Worm (Caenorhabditis elegans) whole organism, L1 larva: Measurements from ENCODE around the gene W06A11.1.

Experiments
- C04F5.9 ChIP-seq: sonication (generic microtip); optimal IDR thresholded peaks from 2 replicates; lab custom pipeline; 2016; ENCODE audit warnings: missing genetic modification characterization, missing compliant biosample characterization
- C16A3.4 ChIP-seq: fragments of 150-350 bp; optimal IDR thresholded peaks from 2 replicates; lab custom pipeline; 2014; ENCODE audit warnings: missing biosample characterization, missing genetic modification characterization
- C34B4.2 ChIP-seq: sonication (generic microtip); optimal IDR thresholded peaks from 2 replicates; lab custom pipeline; 2017; ENCODE audit warnings: mild to moderate bottlenecking, missing genetic modification characterization, missing compliant biosample characterization
- F16B12.6 ChIP-seq: fragments of 150-350 bp; optimal IDR thresholded peaks from 2 replicates; lab custom pipeline; 2014; ENCODE audit warnings: missing biosample characterization, missing genetic modification characterization
- aha-1 ChIP-seq: fragments of 150-350 bp; optimal IDR thresholded peaks from 2 replicates; lab custom pipeline; 2014; ENCODE audit warnings: missing biosample characterization, missing genetic modification characterization
- alr-1 ChIP-seq: fragments of 200-800 bp; sonication (Bioruptor generic); optimal IDR thresholded peaks from 2 replicates; lab custom pipeline; 2018; ENCODE audit warnings: borderline replicate concordance, mild to moderate bottlenecking, missing genetic modification characterization, missing compliant biosample characterization
- blmp-1 ChIP-seq: fragments of 150-350 bp; optimal IDR thresholded peaks from 2 replicates; lab custom pipeline; 2014; ENCODE audit warnings: missing biosample characterization, missing genetic modification characterization
- ceh-63 ChIP-seq: fragments of 200-800 bp; sonication (Bioruptor generic); optimal IDR thresholded peaks from 2 replicates; lab custom pipeline; 2018; ENCODE audit warnings: mild to moderate bottlenecking, missing genetic modification characterization, missing compliant biosample characterization
- ceh-88 ChIP-seq: fragments of 200-800 bp; sonication (Bioruptor generic); IDR thresholded peaks from 2 replicates; pipeline ENCODE4 v1.3.6; 2022; ENCODE audit warnings: missing genetic modification characterization, missing compliant biosample characterization
- ces-1 ChIP-seq: fragments of 150-350 bp; optimal IDR thresholded peaks from 2 replicates; lab custom pipeline; 2014; ENCODE audit warnings: missing biosample characterization, missing genetic modification reagents, missing genetic modification characterization
- dpl-1 ChIP-seq, 3 experiments: fragments of 150-350 bp in 2 of 3; sonication (generic microtip) in 1 of 3; optimal IDR thresholded peaks; 2 replicates each; lab custom pipeline; 2014 to 2017; ENCODE audit warnings: missing biosample characterization in 3 of 3, missing genetic modification characterization in 3 of 3, missing genetic modification reagents in 3 of 3
- dsc-1 ChIP-seq: sonication (generic microtip); optimal IDR thresholded peaks from 2 replicates; lab custom pipeline; 2016; ENCODE audit warnings: mild to moderate bottlenecking, missing genetic modification characterization, missing compliant biosample characterization
- efl-3 ChIP-seq: fragments of 200-800 bp; sonication (Bioruptor generic); optimal IDR thresholded peaks from 2 replicates; lab custom pipeline; 2018; ENCODE audit warnings: mild to moderate bottlenecking, missing genetic modification characterization, missing compliant biosample characterization
- elt-2 ChIP-seq: sonication (generic microtip); optimal IDR thresholded peaks from 2 replicates; lab custom pipeline; 2016; ENCODE audit warnings: missing genetic modification characterization, mild to moderate bottlenecking, inconsistent platforms, missing compliant biosample characterization, missing genetic modification reagents
- elt-3 ChIP-seq, 6 experiments: fragments of 150-350 bp in 1 of 6; sonication (generic microtip); optimal IDR thresholded peaks; 2 replicates each; lab custom pipeline; 2017 to 2018; ENCODE audit warnings: missing biosample characterization in 6 of 6, missing genetic modification characterization in 6 of 6, inconsistent platforms in 1 of 6
- ets-5 ChIP-seq: fragments of 200-800 bp; sonication (Bioruptor generic); IDR thresholded peaks from 2 replicates; pipeline ENCODE4 v1.3.6; 2022; ENCODE audit warnings: missing genetic modification characterization, missing compliant biosample characterization
- fkh-10 ChIP-seq: sonication (generic microtip); optimal IDR thresholded peaks from 2 replicates; lab custom pipeline; 2017; ENCODE audit warnings: missing biosample characterization, missing genetic modification reagents, missing genetic modification characterization
- fkh-4 ChIP-seq: sonication (generic microtip); optimal IDR thresholded peaks from 2 replicates; lab custom pipeline; 2016; ENCODE audit warnings: missing compliant biosample characterization, missing genetic modification characterization, borderline replicate concordance
- fkh-8 ChIP-seq: sonication (generic microtip); optimal IDR thresholded peaks from 2 replicates; lab custom pipeline; 2016; ENCODE audit warnings: mild to moderate bottlenecking, missing genetic modification characterization, missing compliant biosample characterization
- fos-1 ChIP-seq: fragments of 150-350 bp; optimal IDR thresholded peaks from 2 replicates; lab custom pipeline; 2014; ENCODE audit warnings: missing biosample characterization, missing genetic modification characterization
- hlh-17 ChIP-seq: fragments of 200-800 bp; sonication (Bioruptor generic); optimal IDR thresholded peaks from 2 replicates; lab custom pipeline; 2018; ENCODE audit warnings: missing genetic modification characterization, mild to moderate bottlenecking, missing compliant biosample characterization, moderate library complexity, borderline replicate concordance
- hlh-4 ChIP-seq: sonication (generic microtip); optimal IDR thresholded peaks from 2 replicates; lab custom pipeline; 2016; ENCODE audit warnings: mild to moderate bottlenecking, missing genetic modification characterization, missing compliant biosample characterization
- isw-1 ChIP-seq: fragments of 200-800 bp; sonication (Bioruptor generic); IDR thresholded peaks from 2 replicates; pipeline ENCODE4 v1.3.6; 2022; ENCODE audit warnings: missing genetic modification characterization, missing compliant biosample characterization
- jun-1 ChIP-seq: fragments of 150-350 bp; optimal IDR thresholded peaks from 2 replicates; lab custom pipeline; 2014; ENCODE audit warnings: missing biosample characterization, missing genetic modification reagents, missing genetic modification characterization
- lin-13 ChIP-seq: fragments of 150-350 bp; optimal IDR thresholded peaks from 2 replicates; lab custom pipeline; 2014; ENCODE audit warnings: missing biosample characterization, missing genetic modification reagents, missing genetic modification characterization
- lin-35 ChIP-seq, 2 experiments: fragments of 150-350 bp; optimal IDR thresholded peaks; 2 replicates each; lab custom pipeline; 2014; ENCODE audit warnings: missing biosample characterization in 2 of 2, missing genetic modification characterization in 2 of 2, missing genetic modification reagents in 2 of 2
- mab-9 ChIP-seq: fragments of 200-800 bp; sonication (Bioruptor generic); IDR thresholded peaks from 2 replicates; pipeline ENCODE4 v1.3.6; 2022; ENCODE audit warnings: missing genetic modification reagents, missing genetic modification characterization, missing compliant biosample characterization
- mdl-1 ChIP-seq, 2 experiments: fragments of 150-350 bp; optimal IDR thresholded peaks; 2 replicates each; lab custom pipeline; 2014 to 2017; ENCODE audit warnings: missing biosample characterization in 2 of 2, missing genetic modification characterization in 2 of 2, inconsistent platforms in 1 of 2
- mef-2 ChIP-seq: fragments of 150-350 bp; optimal IDR thresholded peaks from 2 replicates; lab custom pipeline; 2014; ENCODE audit warnings: missing biosample characterization, missing genetic modification characterization
- mep-1 ChIP-seq: fragments of 150-350 bp; optimal IDR thresholded peaks from 2 replicates; lab custom pipeline; 2014; ENCODE audit warnings: missing biosample characterization, missing genetic modification characterization
- nhr-47 ChIP-seq: sonication (generic microtip); optimal IDR thresholded peaks from 2 replicates; lab custom pipeline; 2016; ENCODE audit warnings: mild to moderate bottlenecking, missing genetic modification characterization, moderate library complexity, missing compliant biosample characterization
- nhr-76 ChIP-seq: sonication (generic microtip); optimal IDR thresholded peaks from 2 replicates; lab custom pipeline; 2017; ENCODE audit warnings: missing biosample characterization, missing genetic modification characterization
- nhr-77 ChIP-seq: fragments of 150-350 bp; optimal IDR thresholded peaks from 2 replicates; lab custom pipeline; 2014; ENCODE audit warnings: missing biosample characterization, missing genetic modification characterization
- nhr-84 ChIP-seq: sonication (generic microtip); optimal IDR thresholded peaks from 2 replicates; lab custom pipeline; 2017; ENCODE audit warnings: missing biosample characterization, missing genetic modification characterization
- pag-3 ChIP-seq: sonication (generic microtip); optimal IDR thresholded peaks from 2 replicates; lab custom pipeline; 2017; ENCODE audit warnings: missing genetic modification characterization, mild to moderate bottlenecking, missing compliant biosample characterization, antibody characterized with exemption, borderline replicate concordance; ENCODE audit not compliant: insufficient read depth
- rnt-1 ChIP-seq: sonication (generic microtip); optimal IDR thresholded peaks from 2 replicates; lab custom pipeline; 2016; ENCODE audit warnings: mild to moderate bottlenecking, missing genetic modification characterization, moderate library complexity, missing compliant biosample characterization
- skn-1 ChIP-seq: fragments of 150-350 bp; optimal IDR thresholded peaks from 2 replicates; lab custom pipeline; 2014; ENCODE audit warnings: missing biosample characterization, missing genetic modification characterization
- snpc-4 ChIP-seq: fragments of 150-350 bp; optimal IDR thresholded peaks from 2 replicates; lab custom pipeline; 2014; ENCODE audit warnings: missing biosample characterization, missing genetic modification characterization
- snu-23 ChIP-seq: sonication (generic microtip); optimal IDR thresholded peaks from 2 replicates; lab custom pipeline; 2016; ENCODE audit warnings: missing genetic modification characterization, missing compliant biosample characterization
- sptf-1 ChIP-seq: fragments of 150-350 bp; optimal IDR thresholded peaks from 2 replicates; lab custom pipeline; 2014; ENCODE audit warnings: missing biosample characterization, missing genetic modification characterization
- unc-30 ChIP-seq: sonication (generic microtip); optimal IDR thresholded peaks from 2 replicates; lab custom pipeline; 2017; ENCODE audit warnings: missing biosample characterization, missing genetic modification characterization
- unc-62 ChIP-seq: fragments of 150-350 bp; optimal IDR thresholded peaks from 2 replicates; lab custom pipeline; 2014; ENCODE audit warnings: missing biosample characterization, missing genetic modification reagents, missing genetic modification characterization
- xbp-1 ChIP-seq: sonication (generic microtip); optimal IDR thresholded peaks from 2 replicates; lab custom pipeline; 2016; ENCODE audit warnings: missing genetic modification characterization, missing compliant biosample characterization
- ztf-11 ChIP-seq, 2 experiments: sonication (generic microtip); optimal IDR thresholded peaks; 2 replicates each; lab custom pipeline; 2016 to 2017; ENCODE audit warnings: missing genetic modification characterization in 2 of 2, missing biosample characterization in 1 of 2, missing compliant biosample characterization in 1 of 2
- ztf-4 ChIP-seq: fragments of 150-350 bp; optimal IDR thresholded peaks from 2 replicates; lab custom pipeline; 2014; ENCODE audit warnings: missing biosample characterization, missing genetic modification characterization

W06A11.1 gene

ce11 chrII:4081141-4081540 is 13.8 kb downstream of the W06A11.1 start:
- no peak for TF ChIP-seq ceh-88 (GFP tag; lab: Robert Waterston, UW)
- TF ChIP-seq ces-1 (GFP tag; lab: Kevin White, UChicago) = no peak
- TF ChIP-seq dsc-1 (tag; lab: Kevin White, UChicago) = no peak
- TF ChIP-seq skn-1 (tag; lab: Kevin White, UChicago) = no peak
- no peak for TF ChIP-seq isw-1 (GFP tag; lab: Robert Waterston, UW)
- TF ChIP-seq fkh-10 (GFP tag; lab: Kevin White, UChicago) = no peak
- no peak for TF ChIP-seq xbp-1 (tag; lab: Kevin White, UChicago)
- no peak for TF ChIP-seq sptf-1 (tag; lab: Kevin White, UChicago)
- TF ChIP-seq jun-1 = no peak

ce11 chrII:4081891-4082290 is 14.5 kb downstream of the W06A11.1 start:
- TF ChIP-seq snpc-4 = no peak
- TF ChIP-seq unc-30 (tag; lab: Kevin White, UChicago) = no peak
- no peak for TF ChIP-seq hlh-4 (tag; lab: Kevin White, UChicago)
- no peak for TF ChIP-seq C34B4.2 (tag; lab: Kevin White, UChicago)
- TF ChIP-seq nhr-77 (tag; lab: Kevin White, UChicago) = no peak
- no peak for TF ChIP-seq snu-23
- no peak for TF ChIP-seq mef-2
- TF ChIP-seq elt-2 (tag; lab: Kevin White, UChicago) = no peak
- no peak for TF ChIP-seq nhr-76 (tag; lab: Kevin White, UChicago)
- no peak for TF ChIP-seq ces-1 (GFP tag; lab: Kevin White, UChicago)

DNA sequence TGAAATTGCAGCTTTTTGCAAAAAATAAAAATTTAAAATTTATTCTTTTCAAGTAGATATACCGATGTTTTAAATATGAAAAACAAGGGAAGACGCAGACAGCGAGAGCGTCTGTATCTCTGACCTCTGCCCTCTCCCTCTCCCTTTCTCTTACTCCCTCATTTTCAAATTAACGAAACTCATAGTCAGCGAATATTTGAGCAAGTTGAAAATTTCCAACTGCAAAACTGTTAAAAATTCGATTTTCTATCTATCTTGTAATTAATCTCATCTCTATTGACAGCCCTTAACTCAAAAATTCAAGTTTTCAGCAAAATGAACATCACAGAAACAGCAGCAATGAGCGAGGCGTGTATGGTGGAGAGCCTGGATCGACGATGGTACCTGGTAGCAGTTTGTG is 15.4 kb downstream of the W06A11.1 start, which contains the start of gene R11F4.2:
R11F4.2 (plus strand) TSS at position 301 of the 400 bp plus-strand sequence.
- TF ChIP-seq hlh-4 (tag; lab: Kevin White, UChicago) = no peak
- TF ChIP-seq mep-1 (tag; lab: Kevin White, UChicago) = no peak
- TF ChIP-seq ztf-11 (tag; optimal IDR thresholded peaks at IDR 0.05; lab: Kevin White, UChicago) = no peak
- TF ChIP-seq ztf-4 (tag; lab: Kevin White, UChicago) = no peak
- TF ChIP-seq fkh-8 (tag; lab: Kevin White, UChicago) = no peak
- no peak for TF ChIP-seq lin-13 (GFP tag; lab: Kevin White, UChicago)
- TF ChIP-seq F16B12.6 (tag; lab: Kevin White, UChicago) = no peak
- no peak for TF ChIP-seq ets-5 (GFP tag; lab: Robert Waterston, UW)
- TF ChIP-seq ceh-63 (GFP tag; lab: Kevin White, UChicago) = no peak
- no peak for TF ChIP-seq aha-1
- TF ChIP-seq C34B4.2 (tag; lab: Kevin White, UChicago) = no peak
- no peak for TF ChIP-seq unc-62 (GFP tag; lab: Kevin White, UChicago)
- no peak for TF ChIP-seq alr-1 (tag; lab: Kevin White, UChicago)
- TF ChIP-seq efl-3 = no peak
- TF ChIP-seq xbp-1 (tag; lab: Kevin White, UChicago) = no peak
- no peak for TF ChIP-seq pag-3 (tag; lab: Kevin White, UChicago)

ce11 chrII:4085601-4086000 is 18.2 kb downstream of the W06A11.1 start:
- TF ChIP-seq mab-9 (GFP tag; lab: Robert Waterston, UW) = no peak
- no peak for TF ChIP-seq nhr-47
- TF ChIP-seq ceh-88 (GFP tag; lab: Robert Waterston, UW) = no peak
- no peak for TF ChIP-seq alr-1 (tag; lab: Kevin White, UChicago)

ce11 chrII:4089183-4089582 is 21.8 kb downstream of the W06A11.1 start:
- peak; percentile 1 for TF ChIP-seq C16A3.4
- TF ChIP-seq lin-35 (GFP tag; optimal IDR thresholded peaks at IDR 0.05; lab: Kevin White, UChicago) = peak in 1 of 2 experiments; percentile 78
- peak in 4 of 6 experiments; percentile 7 to 74 (median 56) for TF ChIP-seq elt-3 (tag; optimal IDR thresholded peaks at IDR 0.05; lab: Kevin White, UChicago)
- TF ChIP-seq aha-1 = no peak
- no peak for TF ChIP-seq C04F5.9 (tag; lab: Kevin White, UChicago)
- peak; percentile 45 for TF ChIP-seq mep-1 (tag; lab: Kevin White, UChicago)
- no peak for TF ChIP-seq nhr-84 (tag; lab: Kevin White, UChicago)
- TF ChIP-seq hlh-17 (GFP tag; lab: Kevin White, UChicago) = no peak
- no peak for TF ChIP-seq fos-1
- peak in 1 of 2 experiments; percentile 49 for TF ChIP-seq mdl-1 (tag; optimal IDR thresholded peaks at IDR 0.05; lab: Kevin White, UChicago)
- TF ChIP-seq rnt-1 (tag; lab: Kevin White, UChicago) = peak; percentile 66
- no peak for TF ChIP-seq unc-30 (tag; lab: Kevin White, UChicago)
- TF ChIP-seq blmp-1 (tag; lab: Kevin White, UChicago) = peak; percentile 66
- TF ChIP-seq dpl-1 (GFP tag; optimal IDR thresholded peaks at IDR 0.05; lab: Kevin White, UChicago) = peak in 2 of 3 experiments; percentile 14 to 34
- no peak for TF ChIP-seq fkh-4 (tag; lab: Kevin White, UChicago)
- TF ChIP-seq jun-1 = peak; percentile 53
